Worm (Caenorhabditis elegans): ENCODE results near the gene uso-1.
"Not testable (repeated sequence)": the region's sequence is repeated elsewhere in the genome, so short reads cannot be mapped to it uniquely, and the experiment has no call there.

uso-1 gene

ce11 chrIV:13453509-13453908 is 1.1 kb downstream of the uso-1 start:
- no peak for TF ChIP-seq skn-1 (tag; optimal IDR thresholded peaks at IDR 0.05)
- TF ChIP-seq pha-4 (tag; optimal IDR thresholded peaks at IDR 0.05) = peak; percentile 46
- no peak for TF ChIP-seq unc-39 (tag; optimal IDR thresholded peaks at IDR 0.05)
- no peak for TF ChIP-seq ceh-16 (tag; optimal IDR thresholded peaks at IDR 0.05)
- no peak for TF ChIP-seq nhr-12 (tag; optimal IDR thresholded peaks at IDR 0.05)
- TF ChIP-seq ama-1 (optimal IDR thresholded peaks at IDR 0.05) = no peak
- no peak for TF ChIP-seq lin-39 (tag; optimal IDR thresholded peaks at IDR 0.05)
- TF ChIP-seq ceh-28 (tag; optimal IDR thresholded peaks at IDR 0.05) = no peak
- no peak for TF ChIP-seq egl-5 (tag; optimal IDR thresholded peaks at IDR 0.05)
- no peak for TF ChIP-seq hmg-11 (tag; optimal IDR thresholded peaks at IDR 0.05)
- no peak for TF ChIP-seq egl-27 (tag; optimal IDR thresholded peaks at IDR 0.05)
- TF ChIP-seq nhr-23 (tag; optimal IDR thresholded peaks at IDR 0.05) = peak; percentile 1
- no peak for TF ChIP-seq nhr-76 (tag; optimal IDR thresholded peaks at IDR 0.05)
- TF ChIP-seq lin-15B (tag; optimal IDR thresholded peaks at IDR 0.05) = peak; percentile 60
- no peak for TF ChIP-seq nhr-25 (tag; optimal IDR thresholded peaks at IDR 0.05)
- TF ChIP-seq ceh-82 (tag; optimal IDR thresholded peaks at IDR 0.05) = no peak
- TF ChIP-seq unc-62 (GFP tag; optimal IDR thresholded peaks at IDR 0.05) = no peak
- TF ChIP-seq nhr-237 (tag; optimal IDR thresholded peaks at IDR 0.05) = no peak
- TF ChIP-seq jun-1 (tag; optimal IDR thresholded peaks at IDR 0.05) = no peak
- TF ChIP-seq nfya-1 (tag; optimal IDR thresholded peaks at IDR 0.05; ENCODE audit: insufficient read depth) = peak; percentile 37
- TF ChIP-seq elt-1 (tag; optimal IDR thresholded peaks at IDR 0.05) = no peak
- TF ChIP-seq mml-1 (tag; optimal IDR thresholded peaks at IDR 0.05) = no peak

- TF ChIP-seq lsy-12 (tag; optimal IDR thresholded peaks at IDR 0.05) = no peak
- TF ChIP-seq sea-2 (GFP tag; optimal IDR thresholded peaks at IDR 0.05) = no peak
- TF ChIP-seq elt-2 (tag; optimal IDR thresholded peaks at IDR 0.05) = no peak
- no peak for TF ChIP-seq tbx-2 (tag; optimal IDR thresholded peaks at IDR 0.05)
- no peak for TF ChIP-seq ztf-11 (tag; optimal IDR thresholded peaks at IDR 0.05)
- no peak for TF ChIP-seq nhr-43 (tag; optimal IDR thresholded peaks at IDR 0.05; ENCODE audit: poor library complexity, severe bottlenecking)
- no peak for TF ChIP-seq nhr-11 (tag; optimal IDR thresholded peaks at IDR 0.05)
- TF ChIP-seq pha-4 (tag; optimal IDR thresholded peaks at IDR 0.05) = no peak
These were observed 3.9 kb downstream of the uso-1 start for ce11 chrIV:13450740-13451139.

DNA sequence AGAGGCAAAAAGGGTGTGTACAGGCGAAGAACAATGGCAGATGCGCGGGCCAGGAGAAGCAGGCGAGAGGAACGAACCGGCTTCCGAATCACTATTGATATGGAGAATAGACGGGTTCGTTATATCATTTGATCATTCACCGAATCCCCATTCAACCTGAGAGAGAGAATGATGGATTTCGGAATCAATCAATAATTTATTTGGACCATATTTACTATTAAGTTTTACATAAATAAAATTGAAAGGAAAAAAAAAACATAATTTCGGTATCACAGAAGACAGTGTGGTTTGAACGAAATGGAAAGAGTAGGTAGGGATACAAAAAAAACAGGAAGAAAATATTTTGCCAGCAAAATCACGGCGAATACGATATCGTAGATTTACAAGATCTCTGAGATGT is 9.3 kb downstream of the uso-1 start, which contains the start of gene mam-3:
Gene mam-3, minus strand, starts transcription at position 101 of the 400 bp plus-strand sequence.
- TF ChIP-seq snpc-4 (tag; optimal IDR thresholded peaks at IDR 0.05) (no peak), sea-2 (GFP tag; optimal IDR thresholded peaks at IDR 0.05) (no peak), pqm-1 (tag; optimal IDR thresholded peaks at IDR 0.05) (no peak), egl-27 (tag; optimal IDR thresholded peaks at IDR 0.05) (no peak), R02D3.7 (tag; optimal IDR thresholded peaks at IDR 0.05) (no peak), nhr-237 (tag; optimal IDR thresholded peaks at IDR 0.05) (no peak)

DNA sequence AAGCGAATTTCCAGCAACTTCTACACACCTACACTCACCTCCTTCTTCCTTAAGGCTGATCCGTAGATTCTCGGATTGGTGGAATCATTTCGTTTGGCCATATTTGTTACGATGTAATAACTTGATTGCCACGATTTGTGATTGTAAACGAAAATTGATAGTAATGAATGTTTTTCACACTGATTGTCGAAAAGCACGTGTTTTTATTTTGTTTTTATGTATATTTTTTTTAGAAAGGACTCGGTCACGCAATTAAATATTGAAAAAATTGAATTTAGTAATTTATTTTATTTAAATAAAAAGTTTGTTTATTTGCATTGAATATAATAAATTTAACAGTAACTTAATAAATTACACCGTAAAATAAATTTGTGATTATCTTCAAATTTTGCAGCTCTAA is 20.7 kb downstream of the uso-1 start, which contains the start of gene K09B11.5:
Gene K09B11.5, minus strand, starts transcription at position 101 of the 400 bp plus-strand sequence.
- TF ChIP-seq nhr-43 (tag; optimal IDR thresholded peaks at IDR 0.05; ENCODE audit: poor library complexity, severe bottlenecking); ztf-11 (tag; optimal IDR thresholded peaks at IDR 0.05); nhr-12 (tag; optimal IDR thresholded peaks at IDR 0.05): not testable (repeated sequence)

- TF ChIP-seq snpc-4 (tag; optimal IDR thresholded peaks at IDR 0.05) = peak; percentile 65
These were observed 24.5 kb downstream of the uso-1 start for ce11 chrIV:13430137-13430536.

ce11 chrIV:13429240-13429639 is 25.4 kb downstream of the uso-1 start, which contains the start of gene K09B11.4:
Gene K09B11.4, plus strand, starts transcription at chrIV:13429540.
- TF ChIP-seq nhr-28 (tag; optimal IDR thresholded peaks at IDR 0.05) (no peak), skn-1 (tag; optimal IDR thresholded peaks at IDR 0.05) (no peak), nhr-23 (tag; optimal IDR thresholded peaks at IDR 0.05) (no peak), mml-1 (tag; optimal IDR thresholded peaks at IDR 0.05) (no peak), aly-2 (tag; optimal IDR thresholded peaks at IDR 0.05) (no peak), egl-27 (tag; optimal IDR thresholded peaks at IDR 0.05) (no peak), nfya-1 (tag; optimal IDR thresholded peaks at IDR 0.05; ENCODE audit: insufficient read depth) (no peak), ama-1 (optimal IDR thresholded peaks at IDR 0.05) (no peak), fkh-2 (tag; optimal IDR thresholded peaks at IDR 0.05) (no peak), nhr-25 (tag; optimal IDR thresholded peaks at IDR 0.05) (no peak), unc-62 (GFP tag; optimal IDR thresholded peaks at IDR 0.05) (no peak), nhr-43 (tag; optimal IDR thresholded peaks at IDR 0.05; ENCODE audit: poor library complexity, severe bottlenecking) (no peak), lsy-12 (tag; optimal IDR thresholded peaks at IDR 0.05) (no peak), pha-4 (tag; optimal IDR thresholded peaks at IDR 0.05) (no peak), mdl-1 (tag; optimal IDR thresholded peaks at IDR 0.05) (no peak)

All from whole organism, L3 larva.